Fruit fly (Drosophila melanogaster): ENCODE data around the gene CG32983.

dm6 chr2L:8841490-8842261, 24.0 kb upstream of the CG32983 start:
- no peak for TF ChIP-seq pan (optimal IDR thresholded peaks at IDR 0.05)
- TF ChIP-seq CG8478 (optimal IDR thresholded peaks at IDR 0.05): no peak

Measured in whole organism.